Fruit fly (Drosophila melanogaster): ENCODE measurements around the gene CG31704.

DNA sequence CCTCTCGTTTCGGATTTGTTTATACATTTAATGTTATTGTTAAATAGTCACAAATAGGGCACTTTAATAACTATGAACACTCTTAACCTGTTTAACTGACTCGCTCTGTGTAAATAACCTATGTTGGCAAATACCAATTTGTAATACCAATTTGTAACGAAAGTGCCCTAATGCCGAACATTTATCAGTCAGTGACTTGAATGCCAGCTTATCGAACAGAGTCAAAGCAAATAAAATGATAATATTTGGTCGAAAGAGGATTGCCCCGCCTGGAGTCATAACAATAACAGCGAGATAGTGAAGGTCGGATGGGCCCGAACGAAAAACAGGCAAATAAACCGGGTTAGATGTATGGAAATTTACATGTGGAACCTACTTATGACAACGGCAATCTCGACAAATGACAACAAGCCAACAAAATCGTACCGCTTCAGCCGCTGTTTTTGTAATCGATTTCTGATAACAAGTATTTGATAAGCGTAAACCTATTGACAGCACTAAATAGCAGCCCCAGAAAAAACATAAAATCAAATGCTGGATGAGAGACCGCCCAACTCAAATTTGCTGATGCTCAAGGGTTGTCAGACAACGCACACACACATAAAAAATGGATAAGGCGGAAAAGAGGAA, 4.8 kb downstream of the CG31704 start:
- TF ChIP-seq fd85E (GFP tag; optimal IDR thresholded peaks at IDR 0.05): no peak
- TF ChIP-seq dsx (GFP tag; optimal IDR thresholded peaks at IDR 0.05; ENCODE audit: poor library complexity, severe bottlenecking): no peak
- no peak for TF ChIP-seq CG16779 (tag; optimal IDR thresholded peaks at IDR 0.05)
- TF ChIP-seq CG3919 (GFP tag; optimal IDR thresholded peaks at IDR 0.05): no peak
- no peak for TF ChIP-seq ss (GFP tag; optimal IDR thresholded peaks at IDR 0.05)
- TF ChIP-seq CG6854 (GFP tag; optimal IDR thresholded peaks at IDR 0.05): no peak
- TF ChIP-seq vri (GFP tag; optimal IDR thresholded peaks at IDR 0.05): peak; percentile 65
- no peak for TF ChIP-seq Blimp-1 (GFP tag; optimal IDR thresholded peaks at IDR 0.05)
- TF ChIP-seq Sox14 (GFP tag; optimal IDR thresholded peaks at IDR 0.05): no peak
- TF ChIP-seq Eip78C (GFP tag): no peak
- TF ChIP-seq fkh (GFP tag; optimal IDR thresholded peaks at IDR 0.05): peak; percentile 85
